Worm (Caenorhabditis elegans) whole organism, late embryonic: ENCODE data around the gene myo-2.
A peak's percentile ranks its signal among the peaks of the same experiment; 100 is the strongest.

Experiments
- C08G9.2 ChIP-seq: sonication (generic microtip); optimal IDR thresholded peaks from 2 replicates; lab custom pipeline; 2016; ENCODE audit warnings: mild to moderate bottlenecking, missing genetic modification characterization, moderate library complexity, missing compliant biosample characterization
- F13H6.1 ChIP-seq: sonication (generic microtip); optimal IDR thresholded peaks from 2 replicates; lab custom pipeline; 2016; ENCODE audit warnings: missing genetic modification characterization, missing compliant biosample characterization
- ahr-1 ChIP-seq: sonication (generic microtip); optimal IDR thresholded peaks from 2 replicates; lab custom pipeline; 2016; ENCODE audit warnings: missing genetic modification characterization, missing compliant biosample characterization
- ama-1 ChIP-seq: fragments of 150-350 bp; optimal IDR thresholded peaks from 2 replicates; lab custom pipeline; 2014
- ceh-2 ChIP-seq: sonication (generic microtip); optimal IDR thresholded peaks from 2 replicates; lab custom pipeline; 2016; ENCODE audit warnings: missing genotype, missing genetic modification characterization, missing compliant biosample characterization
- ceh-24 ChIP-seq: sonication (generic microtip); optimal IDR thresholded peaks from 2 replicates; lab custom pipeline; 2016; ENCODE audit warnings: mild to moderate bottlenecking, missing genetic modification characterization, missing compliant biosample characterization
- ceh-31 ChIP-seq: sonication (generic microtip); optimal IDR thresholded peaks from 2 replicates; lab custom pipeline; 2016; ENCODE audit warnings: missing genetic modification characterization, missing compliant biosample characterization
- ceh-48 ChIP-seq: sonication (generic microtip); optimal IDR thresholded peaks from 2 replicates; lab custom pipeline; 2016; ENCODE audit warnings: missing genetic modification characterization, inconsistent platforms, missing compliant biosample characterization
- ceh-6 ChIP-seq: fragments of 200-800 bp; sonication (Bioruptor generic); optimal IDR thresholded peaks from 2 replicates; lab custom pipeline; 2018; ENCODE audit warnings: mild to moderate bottlenecking, missing genetic modification characterization, missing compliant biosample characterization
- dmd-4 ChIP-seq: sonication (generic microtip); optimal IDR thresholded peaks from 2 replicates; lab custom pipeline; 2016; ENCODE audit warnings: borderline replicate concordance, missing genetic modification characterization, missing compliant biosample characterization
- elt-2 ChIP-seq: sonication (generic microtip); optimal IDR thresholded peaks from 2 replicates; lab custom pipeline; 2016; ENCODE audit warnings: missing genetic modification reagents, missing genetic modification characterization, missing compliant biosample characterization
- ets-4 ChIP-seq: sonication (generic microtip); optimal IDR thresholded peaks from 2 replicates; lab custom pipeline; 2016; ENCODE audit warnings: missing genetic modification characterization, missing compliant biosample characterization
- fax-1 ChIP-seq: sonication (generic microtip); optimal IDR thresholded peaks from 2 replicates; lab custom pipeline; 2016; ENCODE audit warnings: missing genotype, missing genetic modification characterization, missing compliant biosample characterization
- fkh-6 ChIP-seq: sonication (generic microtip); optimal IDR thresholded peaks from 2 replicates; lab custom pipeline; 2016; ENCODE audit warnings: missing genetic modification characterization, missing compliant biosample characterization
- gmeb-2 ChIP-seq: sonication (generic microtip); optimal IDR thresholded peaks from 2 replicates; lab custom pipeline; 2016; ENCODE audit warnings: missing genetic modification characterization, inconsistent platforms, missing compliant biosample characterization
- hlh-15 ChIP-seq: sonication (generic microtip); optimal IDR thresholded peaks from 2 replicates; lab custom pipeline; 2016; ENCODE audit warnings: missing genetic modification characterization, missing compliant biosample characterization
- hlh-30 ChIP-seq: sonication (generic microtip); optimal IDR thresholded peaks from 2 replicates; lab custom pipeline; 2017; ENCODE audit warnings: antibody characterized with exemption, missing genetic modification characterization, missing compliant biosample characterization; ENCODE audit not compliant: insufficient read depth
- hlh-8 ChIP-seq: sonication (generic microtip); optimal IDR thresholded peaks from 2 replicates; lab custom pipeline; 2016; ENCODE audit warnings: missing genotype, missing genetic modification characterization, missing compliant biosample characterization
- lim-6 ChIP-seq: sonication (generic microtip); optimal IDR thresholded peaks from 2 replicates; lab custom pipeline; 2016; ENCODE audit warnings: missing genetic modification characterization, missing compliant biosample characterization
- lin-11 ChIP-seq: fragments of 200-800 bp; sonication (Bioruptor generic); optimal IDR thresholded peaks from 2 replicates; lab custom pipeline; 2018; ENCODE audit warnings: mild to moderate bottlenecking, missing genetic modification characterization, missing compliant biosample characterization
- mec-3 ChIP-seq: sonication (generic microtip); optimal IDR thresholded peaks from 2 replicates; lab custom pipeline; 2016; ENCODE audit warnings: borderline replicate concordance, missing genetic modification characterization, missing compliant biosample characterization
- nhr-232 ChIP-seq: sonication (generic microtip); optimal IDR thresholded peaks from 2 replicates; lab custom pipeline; 2016; ENCODE audit warnings: missing genetic modification characterization, missing compliant biosample characterization
- npax-4 ChIP-seq: sonication (generic microtip); optimal IDR thresholded peaks from 2 replicates; lab custom pipeline; 2016; ENCODE audit warnings: missing genetic modification characterization, missing compliant biosample characterization
- pax-1 ChIP-seq: fragments of 150-350 bp; optimal IDR thresholded peaks from 2 replicates; lab custom pipeline; 2014; ENCODE audit warnings: missing biosample characterization, missing genetic modification characterization
- pha-2 ChIP-seq: sonication (generic microtip); optimal IDR thresholded peaks from 2 replicates; lab custom pipeline; 2017; ENCODE audit warnings: mild to moderate bottlenecking, missing genetic modification characterization, missing compliant biosample characterization
- pros-1 ChIP-seq: fragments of 150-350 bp; optimal IDR thresholded peaks from 2 replicates; lab custom pipeline; 2014; ENCODE audit warnings: missing biosample characterization, missing genetic modification reagents, missing genetic modification characterization
- ref-2 ChIP-seq: sonication (generic microtip); optimal IDR thresholded peaks from 2 replicates; lab custom pipeline; 2016; ENCODE audit warnings: missing genetic modification characterization, missing compliant biosample characterization
- rnt-1 ChIP-seq: sonication (generic microtip); optimal IDR thresholded peaks from 2 replicates; lab custom pipeline; 2016; ENCODE audit warnings: missing genetic modification characterization, missing compliant biosample characterization
- tbx-2 ChIP-seq: sonication (generic microtip); optimal IDR thresholded peaks from 2 replicates; lab custom pipeline; 2016; ENCODE audit warnings: missing genetic modification characterization, missing compliant biosample characterization
- unc-42 ChIP-seq: sonication (generic microtip); optimal IDR thresholded peaks from 2 replicates; lab custom pipeline; 2016; ENCODE audit warnings: missing genotype, missing genetic modification characterization, missing compliant biosample characterization
- unc-86 ChIP-seq: sonication (generic microtip); optimal IDR thresholded peaks from 2 replicates; lab custom pipeline; 2016; ENCODE audit warnings: missing genetic modification characterization, missing compliant biosample characterization
- zip-5 ChIP-seq: sonication (generic microtip); optimal IDR thresholded peaks from 2 replicates; lab custom pipeline; 2016; ENCODE audit warnings: missing genetic modification characterization, missing compliant biosample characterization
- ztf-16 ChIP-seq: sonication (generic microtip); optimal IDR thresholded peaks from 2 replicates; lab custom pipeline; 2017; ENCODE audit warnings: missing genetic modification characterization, missing compliant biosample characterization

Gene myo-2

DNA sequence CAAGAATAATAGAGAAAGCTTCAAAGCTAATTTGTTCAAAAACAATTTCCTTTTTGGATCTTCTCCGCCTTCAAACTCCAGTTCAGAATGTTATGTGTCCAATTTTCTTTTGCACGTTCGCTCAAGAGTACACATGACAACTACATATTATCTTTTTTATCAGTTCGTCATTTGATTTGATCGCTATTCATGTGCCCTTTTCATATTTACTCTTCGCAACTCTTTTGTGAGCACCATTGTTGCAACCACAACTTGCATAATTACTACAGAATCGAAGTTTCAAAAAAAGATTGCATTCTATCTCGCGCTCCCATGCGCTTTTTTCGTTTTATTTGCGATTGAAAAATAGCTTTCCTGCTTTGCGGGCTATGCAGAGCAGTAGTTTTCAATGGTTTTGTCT is 32.6 kb upstream of the myo-2 start:
- TF ChIP-seq unc-86 (tag; lab: Kevin White, UChicago) (no peak), ama-1 (no peak), ceh-48 (tag; lab: Kevin White, UChicago) (no peak), rnt-1 (tag; lab: Kevin White, UChicago) (no peak), fkh-6 (tag; lab: Kevin White, UChicago) (no peak), F13H6.1 (tag; lab: Kevin White, UChicago) (no peak), ztf-16 (tag; lab: Kevin White, UChicago) (no peak), ceh-6 (GFP tag; lab: Kevin White, UChicago) (no peak), gmeb-2 (tag; lab: Kevin White, UChicago) (no peak)

- no peak for TF ChIP-seq ceh-31 (tag; lab: Kevin White, UChicago)
- TF ChIP-seq tbx-2 (tag; lab: Kevin White, UChicago), result no peak
- TF ChIP-seq ztf-16 (tag; lab: Kevin White, UChicago), result no peak
- TF ChIP-seq lin-11, result no peak
- no peak for TF ChIP-seq fax-1
- TF ChIP-seq npax-4 (tag; lab: Kevin White, UChicago), result no peak
- no peak for TF ChIP-seq fkh-6 (tag; lab: Kevin White, UChicago)
- TF ChIP-seq ahr-1, result no peak
- TF ChIP-seq nhr-232 (tag; lab: Kevin White, UChicago), result no peak
Observed at ce11 chrX:12436486-12436885, 31.4 kb upstream of the myo-2 start.

DNA sequence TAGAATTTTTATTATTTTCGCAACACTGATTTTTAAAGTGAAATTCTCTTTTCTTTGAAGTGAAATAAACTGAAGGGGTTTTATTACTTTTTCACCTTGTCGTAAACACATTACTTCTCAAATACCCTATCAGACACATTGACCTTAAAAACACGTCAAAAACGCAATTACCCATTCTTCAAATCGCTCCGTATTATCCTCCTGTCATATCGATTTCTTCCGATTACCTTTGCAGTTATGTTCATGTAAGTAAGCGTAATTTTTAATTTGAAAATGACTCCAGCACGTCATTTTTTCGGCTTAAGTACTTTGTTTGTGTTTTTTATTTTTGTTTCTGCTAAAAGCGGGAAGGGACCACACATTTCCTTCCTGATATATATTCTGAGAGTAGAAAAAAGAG is 29.6 kb upstream of the myo-2 start:
- no peak for TF ChIP-seq ceh-2
- TF ChIP-seq pax-1, result no peak
- no peak for TF ChIP-seq mec-3 (tag; lab: Kevin White, UChicago)
- TF ChIP-seq ref-2 (tag; lab: Kevin White, UChicago), result no peak
- no peak for TF ChIP-seq pros-1 (tag; lab: Kevin White, UChicago)
- no peak for TF ChIP-seq C08G9.2 (tag; lab: Kevin White, UChicago)
- no peak for TF ChIP-seq pha-2
- TF ChIP-seq hlh-8 (tag; lab: Kevin White, UChicago), result no peak
- TF ChIP-seq ama-1, result no peak
- TF ChIP-seq dmd-4 (tag; lab: Kevin White, UChicago), result no peak
- TF ChIP-seq ets-4, result no peak
- TF ChIP-seq ceh-24 (tag; lab: Kevin White, UChicago), result no peak

DNA sequence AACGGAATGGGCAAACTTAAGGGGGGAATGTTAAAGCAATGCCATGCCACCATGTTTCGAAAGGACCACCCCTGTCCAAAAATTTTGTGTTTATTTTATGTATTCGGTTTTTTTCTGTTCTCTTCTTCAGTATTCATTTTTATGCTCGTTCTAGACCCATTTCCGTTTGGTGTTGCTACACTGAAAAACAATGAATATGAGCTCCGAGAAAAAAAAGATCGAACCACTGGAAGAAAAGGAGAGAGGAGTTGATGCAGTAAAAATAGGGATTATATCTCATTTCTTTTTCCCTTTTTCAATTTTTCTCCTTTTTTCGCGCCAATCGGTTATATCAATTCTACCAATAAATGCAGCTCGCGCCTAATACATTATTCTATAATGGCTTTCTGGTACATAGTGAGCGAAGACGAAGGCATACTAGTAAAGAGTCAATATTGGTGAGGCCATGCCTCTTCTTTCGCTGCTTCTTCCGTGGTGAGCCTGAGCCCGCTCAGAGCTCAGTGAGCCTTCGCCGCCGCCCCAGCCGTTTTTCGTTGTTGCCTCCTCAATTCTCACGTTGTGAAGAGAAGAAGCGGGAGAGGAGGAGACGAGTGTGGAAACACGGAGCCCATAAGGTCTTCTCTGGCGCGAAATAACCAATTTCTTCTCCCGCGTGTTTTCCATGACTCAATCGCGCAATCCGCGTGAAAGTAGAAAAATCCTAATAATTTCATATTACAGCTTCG is 27.7 kb upstream of the myo-2 start:
- no peak for TF ChIP-seq hlh-15 (tag; lab: Kevin White, UChicago)
- peak; percentile 8 for TF ChIP-seq unc-42

DNA sequence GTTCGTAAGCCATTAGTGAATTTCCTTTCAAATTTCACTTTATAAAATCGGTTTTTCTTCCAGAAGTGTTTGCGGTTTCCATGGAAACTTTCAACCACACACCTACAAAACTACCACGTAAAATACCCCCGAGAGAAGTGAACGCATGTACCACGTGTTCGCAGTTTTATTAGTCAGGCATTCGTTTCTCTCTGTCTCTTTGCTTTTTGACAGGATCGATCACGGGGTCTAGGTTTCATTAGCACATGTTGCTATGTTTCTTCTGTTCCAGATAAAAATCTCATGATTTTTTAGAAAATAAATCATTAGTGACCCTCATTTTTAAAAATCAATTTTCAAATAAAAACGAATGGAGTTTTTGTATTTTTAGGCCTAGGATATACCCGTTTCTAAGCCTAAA is 23.4 kb upstream of the myo-2 start:
- TF ChIP-seq zip-5 (tag; lab: Kevin White, UChicago) (no peak), hlh-30 (tag; lab: Kevin White, UChicago) (peak; percentile 13), ama-1 (no peak), ceh-24 (tag; lab: Kevin White, UChicago) (no peak)

DNA sequence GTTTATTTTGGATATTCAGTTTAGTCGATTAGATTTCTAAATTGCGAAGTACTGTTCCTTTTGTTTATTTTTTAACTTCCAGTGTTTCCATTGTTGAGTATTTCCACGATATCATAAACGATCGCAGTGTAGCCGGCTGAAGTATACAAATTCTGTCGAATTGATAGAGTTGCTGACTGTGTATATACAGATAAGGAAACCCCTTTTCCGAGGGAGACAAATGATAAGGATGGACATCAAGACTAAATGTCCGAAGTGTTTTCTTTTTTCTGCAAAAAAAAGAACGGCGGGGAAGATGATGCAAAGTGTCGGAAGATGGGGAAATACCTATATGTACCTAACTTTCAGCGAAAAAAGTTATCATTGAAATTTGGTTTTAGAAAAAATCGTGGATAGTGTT is 21.3 kb upstream of the myo-2 start:
- TF ChIP-seq lim-6 (tag; lab: Kevin White, UChicago) (no peak), zip-5 (tag; lab: Kevin White, UChicago) (no peak), elt-2 (tag; lab: Kevin White, UChicago) (peak; percentile 38)
